Worm (Caenorhabditis elegans): ENCODE measurements around the gene mrpl-4.
"Not testable (repeated sequence)": the region's sequence is repeated elsewhere in the genome, so short reads cannot be mapped to it uniquely, and the experiment has no call there.

mrpl-4 gene

DNA sequence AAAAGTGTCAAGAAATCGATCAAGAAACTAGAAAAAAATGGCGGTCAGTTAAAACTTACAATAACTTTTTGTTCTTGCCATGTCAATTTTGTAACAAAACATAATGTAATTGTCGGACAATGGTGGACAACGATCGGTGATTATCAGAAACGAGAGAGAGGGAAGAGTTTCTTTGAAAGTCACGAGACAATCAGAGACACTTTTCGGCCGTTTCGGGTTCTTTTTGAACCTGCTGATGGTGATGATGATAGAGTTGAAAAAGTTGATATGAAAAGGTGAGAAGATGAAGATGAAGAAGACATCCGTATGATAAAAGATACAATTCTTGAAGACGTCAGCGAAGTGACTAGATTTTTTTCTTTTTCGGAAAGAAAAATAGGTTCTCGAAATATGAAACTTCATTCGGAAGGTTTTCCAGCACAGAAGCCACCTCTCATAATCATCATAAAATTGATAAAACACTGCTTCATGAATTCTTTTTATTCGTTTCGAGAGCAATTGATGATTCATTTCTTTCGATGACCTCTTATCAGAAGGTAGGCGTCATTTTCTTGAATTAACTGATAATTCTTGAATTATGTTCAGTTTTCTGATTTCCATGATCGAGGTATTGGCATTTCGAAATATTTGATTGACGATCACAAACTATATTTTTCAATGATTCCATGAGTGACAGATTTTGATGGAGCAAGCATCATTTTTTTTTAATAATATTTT lies 40.2 kb upstream of the mrpl-4 start:
- no peak for TF ChIP-seq ceh-14 (tag; optimal IDR thresholded peaks at IDR 0.05)
- TF ChIP-seq elt-4 (tag; optimal IDR thresholded peaks at IDR 0.05): no peak
- TF ChIP-seq T23F11.4 (GFP tag; optimal IDR thresholded peaks at IDR 0.05): no peak
- no peak for TF ChIP-seq nfya-1 (tag; optimal IDR thresholded peaks at IDR 0.05)
- no peak for TF ChIP-seq ttx-3 (tag; optimal IDR thresholded peaks at IDR 0.05)
- TF ChIP-seq fkh-6 (tag; optimal IDR thresholded peaks at IDR 0.05): no peak
- TF ChIP-seq elt-2 (tag; optimal IDR thresholded peaks at IDR 0.05): no peak
- no peak for TF ChIP-seq sox-2 (GFP tag; IDR thresholded peaks at IDR 0.05)
- TF ChIP-seq dve-1 (tag; optimal IDR thresholded peaks at IDR 0.05): no peak

DNA sequence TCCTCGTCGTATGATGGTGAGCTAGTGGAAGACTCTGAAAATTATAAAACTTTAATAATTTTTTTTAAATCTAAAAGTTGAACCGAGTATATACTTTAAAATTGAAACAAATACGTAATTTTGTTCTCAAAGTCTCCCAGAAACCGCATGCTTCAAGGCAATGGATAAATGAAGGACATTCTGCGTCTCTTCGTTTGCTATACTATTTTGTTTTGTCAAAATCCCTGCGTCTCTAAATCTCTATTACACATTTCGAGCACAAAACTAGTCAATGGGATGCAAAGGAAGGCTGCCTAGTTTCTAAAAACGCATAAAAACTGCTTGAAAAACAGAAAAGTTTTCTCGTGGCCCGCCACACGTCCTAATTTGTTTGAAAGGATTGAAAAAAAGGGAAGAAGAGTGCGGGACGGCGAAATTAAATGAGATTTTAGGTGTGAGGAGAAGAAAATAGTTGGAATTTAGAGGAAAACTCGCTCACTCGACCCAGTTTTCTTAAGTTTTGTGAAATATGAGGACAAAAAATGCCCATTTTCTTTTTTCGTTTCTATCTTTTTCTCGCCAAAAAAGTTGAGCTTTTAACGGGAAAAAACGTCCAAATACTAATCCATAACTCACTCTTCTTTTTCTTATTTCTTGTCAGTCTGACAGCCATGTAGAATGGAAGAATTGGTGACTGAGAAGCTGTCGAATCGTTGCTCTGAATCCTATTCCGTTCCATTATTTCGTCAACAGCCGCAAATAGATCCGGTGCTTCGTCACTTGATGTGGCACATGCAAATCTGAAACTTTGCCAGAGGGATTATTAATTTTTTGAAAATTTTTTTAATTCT lies 38.3 kb upstream of the mrpl-4 start:
- peak; percentile 56 for TF ChIP-seq unc-42 (tag; optimal IDR thresholded peaks at IDR 0.05)
- peak; percentile 14 for TF ChIP-seq pros-1 (tag; optimal IDR thresholded peaks at IDR 0.05)
- peak; percentile 21 for TF ChIP-seq ceh-31 (tag; optimal IDR thresholded peaks at IDR 0.05)
- TF ChIP-seq nfya-1 (tag; optimal IDR thresholded peaks at IDR 0.05): no peak
- TF ChIP-seq ceh-45 (GFP tag; IDR thresholded peaks at IDR 0.05): no peak
- peak; percentile 28 for TF ChIP-seq unc-55 (GFP tag; optimal IDR thresholded peaks at IDR 0.05)
- no peak for TF ChIP-seq zip-5 (tag; optimal IDR thresholded peaks at IDR 0.05)

DNA sequence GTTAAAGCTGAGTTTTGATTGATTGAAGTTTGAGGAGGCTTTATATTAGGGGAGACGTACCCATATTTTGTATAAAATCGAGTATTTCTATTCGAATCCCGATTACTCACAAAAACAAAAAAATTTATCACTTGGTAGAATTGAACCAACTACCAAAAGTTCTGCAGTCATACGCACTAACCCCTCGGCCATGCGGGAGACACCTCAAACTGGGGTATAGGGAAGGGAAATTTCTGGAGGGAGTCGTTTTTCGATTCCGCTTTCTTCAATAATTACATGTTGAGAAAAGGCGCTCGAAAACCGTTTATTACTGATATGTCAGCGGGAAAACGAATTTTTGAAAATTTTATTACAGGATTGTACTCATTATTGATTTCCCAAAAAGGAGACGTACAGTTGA lies 35.8 kb upstream of the mrpl-4 start:
- TF ChIP-seq unc-3 (GFP tag; conservative IDR thresholded peaks at IDR 0.05): peak; percentile 50
- not testable (repeated sequence) for TF ChIP-seq unc-3 (tag; optimal IDR thresholded peaks at IDR 0.05)
- TF ChIP-seq ceh-45 (GFP tag; IDR thresholded peaks at IDR 0.05): 0 out of 2 replicates have a peak, but pooled peaks have one; percentile 18

DNA sequence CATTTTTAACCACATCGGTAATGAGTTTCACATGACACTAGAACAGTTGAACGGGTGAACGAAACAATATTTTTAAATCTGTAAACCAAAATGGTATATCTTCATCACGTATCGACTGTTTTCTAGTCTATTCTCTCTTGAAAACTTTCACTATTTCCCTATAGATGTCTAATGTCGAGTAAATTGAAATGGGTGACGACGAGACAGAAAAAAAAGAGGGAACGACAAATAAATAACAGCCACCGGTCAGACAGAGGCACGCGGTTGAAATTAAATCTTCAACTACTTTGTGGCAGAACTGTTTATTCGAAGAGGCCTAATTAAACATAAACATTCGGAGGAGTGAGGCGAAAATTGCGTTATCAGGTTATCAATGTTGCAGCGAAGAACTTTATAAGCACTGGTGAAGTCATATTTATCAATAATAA lies 32.7 kb upstream of the mrpl-4 start:
- TF ChIP-seq elt-2 (tag; optimal IDR thresholded peaks at IDR 0.05): peak; percentile 31
- TF ChIP-seq ceh-22 (tag; optimal IDR thresholded peaks at IDR 0.05): no peak

DNA sequence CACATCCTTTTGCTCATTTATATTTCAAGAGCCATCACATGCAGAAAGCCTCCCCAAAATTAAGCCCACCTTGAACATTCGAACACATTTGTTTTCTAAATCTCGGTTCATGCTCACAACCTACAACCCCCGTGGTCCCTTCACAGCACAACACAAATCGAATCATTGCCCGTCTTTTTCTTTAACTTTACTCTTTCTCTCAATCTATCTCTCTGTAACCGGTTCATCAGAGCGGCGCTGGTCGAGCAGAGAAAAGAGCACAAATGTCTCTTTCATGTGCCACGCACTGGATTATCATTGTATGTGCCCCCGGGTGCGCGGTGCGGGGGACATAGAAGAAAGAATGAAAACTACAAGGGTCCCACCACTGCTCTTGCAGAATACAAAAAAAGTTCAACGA lies 31.8 kb upstream of the mrpl-4 start:
- TF ChIP-seq unc-42 (tag; optimal IDR thresholded peaks at IDR 0.05) (peak; percentile 79), C08G9.2 (tag; optimal IDR thresholded peaks at IDR 0.05) (no peak), che-1 (tag; optimal IDR thresholded peaks at IDR 0.05) (no peak)

DNA sequence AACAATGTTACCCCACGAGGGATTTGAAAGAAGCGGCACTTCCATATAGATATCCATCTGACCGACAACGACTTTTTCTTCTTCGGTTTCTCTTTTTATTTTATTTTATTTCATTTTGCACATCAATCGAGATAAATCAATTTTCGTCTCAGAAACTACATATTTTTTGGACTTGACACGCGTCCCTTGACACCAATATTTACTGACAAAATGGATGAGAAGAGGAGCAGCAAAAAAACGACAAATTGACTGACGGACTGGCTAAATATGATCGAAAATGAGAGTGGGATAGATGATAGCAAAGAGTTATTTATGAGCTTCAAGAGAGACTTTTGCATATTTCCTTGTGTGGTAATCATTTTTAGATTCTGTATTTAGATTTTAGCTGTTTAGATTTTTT lies 29.7 kb upstream of the mrpl-4 start:
- TF ChIP-seq hlh-6 (tag; optimal IDR thresholded peaks at IDR 0.05) (no peak), fkh-10 (GFP tag; optimal IDR thresholded peaks at IDR 0.05) (no peak), sox-2 (GFP tag; IDR thresholded peaks at IDR 0.05) (no peak), che-1 (tag; optimal IDR thresholded peaks at IDR 0.05) (no peak)

DNA sequence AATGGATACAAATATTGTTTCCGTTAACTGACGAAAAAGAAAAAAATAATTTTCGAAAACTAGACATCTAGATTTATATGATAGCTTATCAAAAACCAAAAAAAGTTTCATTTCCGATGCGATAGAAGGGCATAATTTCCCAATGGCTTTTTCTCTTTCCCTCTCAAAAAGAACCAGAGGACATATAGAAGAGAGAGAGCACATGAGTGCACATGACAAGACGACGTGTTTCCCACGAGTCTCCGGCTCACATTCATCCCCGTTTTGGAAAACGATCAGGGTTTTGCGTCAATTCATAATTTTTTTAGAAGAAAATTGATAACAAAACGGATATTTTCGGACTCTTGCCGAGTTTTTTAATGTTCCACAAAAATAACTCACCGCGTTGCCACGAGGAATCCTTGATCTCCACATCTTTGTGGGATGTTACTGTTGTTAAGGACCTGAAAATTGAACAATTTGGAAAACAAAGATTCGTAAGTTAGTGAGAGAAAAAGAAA lies 22.7 kb upstream of the mrpl-4 start, which contains the start of gene lmd-3:
Gene lmd-3, minus strand, starts transcription at position 450 of the 500 bp plus-strand sequence.
- no peak for TF ChIP-seq ceh-31 (tag; optimal IDR thresholded peaks at IDR 0.05)

DNA sequence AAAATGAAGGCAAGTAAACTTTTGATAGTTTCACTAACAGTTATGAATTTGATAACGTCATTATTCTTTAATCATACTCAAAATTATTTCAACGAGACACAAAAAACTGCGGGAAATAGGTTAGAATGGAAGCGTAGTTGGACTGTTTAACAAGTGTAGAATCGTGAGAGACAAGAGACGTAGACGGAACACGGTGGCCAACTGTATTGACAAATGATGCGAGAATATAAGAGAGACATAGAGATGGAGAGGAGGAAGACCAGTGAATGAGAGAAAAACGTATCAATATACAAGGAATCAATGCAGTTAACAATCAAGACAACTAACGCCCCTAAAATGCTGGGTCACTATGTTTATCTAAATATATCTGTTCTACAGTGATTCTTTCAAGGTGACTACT lies 21.4 kb upstream of the mrpl-4 start:
- TF ChIP-seq che-1 (tag; optimal IDR thresholded peaks at IDR 0.05) (no peak), dve-1 (tag; optimal IDR thresholded peaks at IDR 0.05) (peak; percentile 34)

DNA sequence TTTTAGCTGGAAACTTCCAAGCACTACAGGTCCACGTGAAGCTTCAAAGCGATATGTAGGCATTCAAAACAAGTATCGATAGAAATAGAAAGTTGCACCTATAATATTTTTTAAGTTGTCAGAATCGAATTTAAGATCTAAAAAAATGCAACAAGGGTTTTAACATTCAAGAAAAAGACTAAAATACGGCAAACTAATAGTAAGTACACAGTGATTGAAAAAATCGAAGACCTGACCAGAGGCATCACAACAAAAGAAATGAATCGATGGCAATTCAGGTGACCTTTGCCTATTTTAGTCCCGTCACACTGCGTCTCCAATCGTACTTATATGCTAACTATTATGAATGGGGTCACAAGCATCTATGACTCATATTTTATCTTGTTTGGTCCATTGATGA lies 19.1 kb upstream of the mrpl-4 start, which contains the start of gene T23B12.5:
Gene T23B12.5, minus strand, starts transcription at position 101 of the 400 bp plus-strand sequence.
- TF ChIP-seq ceh-30 (tag; optimal IDR thresholded peaks at IDR 0.05): no peak
- TF ChIP-seq rnt-1 (tag; optimal IDR thresholded peaks at IDR 0.05): no peak
- TF ChIP-seq ceh-31 (tag; optimal IDR thresholded peaks at IDR 0.05): no peak
- TF ChIP-seq T23F11.4 (GFP tag; optimal IDR thresholded peaks at IDR 0.05): no peak
- TF ChIP-seq pag-3 (tag; optimal IDR thresholded peaks at IDR 0.05; ENCODE audit: borderline replicate concordance): no peak
- no peak for TF ChIP-seq lim-6 (tag; optimal IDR thresholded peaks at IDR 0.05)
- no peak for TF ChIP-seq unc-55 (GFP tag; optimal IDR thresholded peaks at IDR 0.05)
